Fruit fly (Drosophila melanogaster): Measurements from ENCODE around the gene CG4962.

dm6 chr3L:16313985-16314384 lies 18.6 kb upstream of the CG4962 start, which contains the start of gene CG13062:
- TF ChIP-seq CG8478 (optimal IDR thresholded peaks at IDR 0.05) (no peak), CTCF (optimal IDR thresholded peaks at IDR 0.05) (no peak)

Measured in S2 (cell line).